Fruit fly (Drosophila melanogaster) whole organism, pupa: Measurements from ENCODE around the gene pr.

Experiments used
- CG10348 ChIP-seq: fragments of 200-800 bp; sonication (Bioruptor generic); IDR thresholded peaks from 2 replicates; pipeline ENCODE4 v1.3.6; 2022; ENCODE audit warnings: missing biosample characterization, missing genetic modification characterization
- CG12605 ChIP-seq: fragments of 200-800 bp; sonication (Bioruptor generic); IDR thresholded peaks from 2 replicates; pipeline ENCODE4 v1.3.6; 2022; ENCODE audit warnings: missing biosample characterization, missing genetic modification characterization
- CG13204 ChIP-seq: fragments of 200-800 bp; sonication (Bioruptor generic); optimal IDR thresholded peaks from 2 replicates; lab custom pipeline; 2018; ENCODE audit warnings: missing biosample characterization, mild to moderate bottlenecking, missing genetic modification characterization, moderate library complexity
- CG14655 ChIP-seq: fragments of 200-800 bp; sonication (Bioruptor generic); optimal IDR thresholded peaks from 3 replicates; lab custom pipeline; 2017; ENCODE audit warnings: mild to moderate bottlenecking, missing biosample characterization, missing genetic modification reagents, missing genetic modification characterization
- CG15710 ChIP-seq: fragments of 200-800 bp; sonication (Bioruptor generic); optimal IDR thresholded peaks from 2 replicates; lab custom pipeline; 2018; ENCODE audit warnings: missing biosample characterization, mild to moderate bottlenecking, missing genetic modification characterization, moderate library complexity
- CG17806 ChIP-seq: fragments of 200-800 bp; sonication (Bioruptor generic); optimal IDR thresholded peaks from 2 replicates; lab custom pipeline; 2018; ENCODE audit warnings: missing biosample characterization, mild to moderate bottlenecking, missing genetic modification characterization, moderate library complexity
- CG32121 ChIP-seq: fragments of 200-800 bp; sonication (Bioruptor generic); IDR thresholded peaks from 2 replicates; pipeline ENCODE4 v1.3.6; 2022; ENCODE audit warnings: missing biosample characterization, missing genetic modification characterization
- CG34367 ChIP-seq: fragments of 200-800 bp; sonication (Bioruptor generic); optimal IDR thresholded peaks from 2 replicates; lab custom pipeline; 2018; ENCODE audit warnings: missing biosample characterization, mild to moderate bottlenecking, missing genetic modification characterization
- CG4496 ChIP-seq: fragments of 200-800 bp; sonication (Bioruptor generic); IDR thresholded peaks from 3 replicates; pipeline ENCODE4 v1.3.6; 2022; ENCODE audit warnings: missing biosample characterization, missing genetic modification characterization
- CG8159 ChIP-seq: fragments of 200-800 bp; sonication (Bioruptor generic); optimal IDR thresholded peaks from 3 replicates; lab custom pipeline; 2018; ENCODE audit warnings: missing biosample characterization, mild to moderate bottlenecking, missing genetic modification characterization, moderate library complexity
- CG8301 ChIP-seq: fragments of 200-800 bp; sonication (Bioruptor generic); optimal IDR thresholded peaks from 2 replicates; lab custom pipeline; 2018; ENCODE audit warnings: missing biosample characterization, mild to moderate bottlenecking, missing genetic modification characterization
- CG9948 ChIP-seq: fragments of 200-800 bp; sonication (Bioruptor generic); optimal IDR thresholded peaks from 2 replicates; lab custom pipeline; 2018; ENCODE audit warnings: missing biosample characterization, mild to moderate bottlenecking, missing genetic modification characterization, moderate library complexity
- D1 ChIP-seq: fragments of 200-800 bp; sonication (Bioruptor generic); optimal IDR thresholded peaks from 2 replicates; lab custom pipeline; 2018; ENCODE audit warnings: missing biosample characterization, mild to moderate bottlenecking, missing genetic modification characterization, moderate library complexity
- EcR ChIP-seq: fragments of 200-800 bp; sonication (Bioruptor generic); optimal IDR thresholded peaks from 3 replicates; lab custom pipeline; 2019; ENCODE audit warnings: missing biosample characterization, missing genetic modification characterization, mild to moderate bottlenecking, moderate library complexity, missing genetic modification reagents
- Ets98B ChIP-seq: fragments of 200-800 bp; sonication (Bioruptor generic); IDR thresholded peaks from 2 replicates; pipeline ENCODE4 v1.3.6; 2022; ENCODE audit warnings: missing biosample characterization, missing genetic modification characterization
- Pif1A ChIP-seq: fragments of 200-800 bp; sonication (Bioruptor generic); optimal IDR thresholded peaks from 3 replicates; lab custom pipeline; 2016; ENCODE audit warnings: missing biosample characterization, missing genetic modification characterization
- Pif1B ChIP-seq: fragments of 200-800 bp; sonication (Bioruptor generic); optimal IDR thresholded peaks from 3 replicates; lab custom pipeline; 2016; ENCODE audit warnings: missing biosample characterization, missing genetic modification characterization
- Snoo ChIP-seq: fragments of 200-800 bp; sonication (Bioruptor generic); optimal IDR thresholded peaks from 3 replicates; lab custom pipeline; 2017; ENCODE audit warnings: missing biosample characterization, mild to moderate bottlenecking, missing genetic modification characterization, inconsistent platforms
- fd96Ca ChIP-seq: fragments of 200-800 bp; sonication (Bioruptor generic); IDR thresholded peaks from 3 replicates; pipeline ENCODE4 v1.3.6; 2022; ENCODE audit warnings: missing biosample characterization, missing genetic modification characterization
- gl ChIP-seq: fragments of 200-800 bp; sonication (Bioruptor generic); optimal IDR thresholded peaks from 2 replicates; lab custom pipeline; 2018; ENCODE audit warnings: missing biosample characterization, mild to moderate bottlenecking, missing genetic modification characterization
- rn ChIP-seq: fragments of 200-800 bp; sonication (Bioruptor generic); IDR thresholded peaks from 2 replicates; pipeline ENCODE4 v1.3.6; 2022; ENCODE audit warnings: missing biosample characterization, missing genetic modification characterization

Gene pr

dm6 chr2L:20080772-20081171, 5.5 kb upstream of the pr start:
- TF ChIP-seq CG34367, result no peak
- TF ChIP-seq CG32121 (GFP tag; lab: Robert Waterston, UW), result 0 out of 2 replicates have a peak, but pooled peaks have one; percentile 14
- peak; percentile 5 for TF ChIP-seq gl (tag; lab: Kevin White, UChicago)
- TF ChIP-seq CG8159 (tag; lab: Kevin White, UChicago), result no peak
- TF ChIP-seq CG4496 (GFP tag; lab: Robert Waterston, UW), result 0 out of 3 replicates have a peak, but pooled peaks have one; percentile 24

- peak; percentile 11 for TF ChIP-seq Pif1A
- no peak for TF ChIP-seq CG8301 (tag; lab: Kevin White, UChicago)
- no peak for TF ChIP-seq CG8159 (tag; lab: Kevin White, UChicago)
- no peak for TF ChIP-seq gl (tag; lab: Kevin White, UChicago)
Observed at dm6 chr2L:20078880-20079279, 3.6 kb upstream of the pr start.

- no peak for TF ChIP-seq CG15710 (tag; lab: Kevin White, UChicago)
- no peak for TF ChIP-seq Snoo
- TF ChIP-seq EcR, result peak; percentile 59
Observed at dm6 chr2L:20077423-20078401, 2.5 kb upstream of the pr start.

dm6 chr2L:20074388-20074787, 870 bp downstream of the pr start:
- no peak for TF ChIP-seq CG12605
- no peak for TF ChIP-seq Ets98B (GFP tag; lab: Robert Waterston, UW)
- no peak for TF ChIP-seq fd96Ca (GFP tag; lab: Robert Waterston, UW)
- no peak for TF ChIP-seq CG9948
- no peak for TF ChIP-seq CG15710 (tag; lab: Kevin White, UChicago)
- TF ChIP-seq CG10348 (GFP tag; lab: Robert Waterston, UW), result no peak
- TF ChIP-seq CG8301 (tag; lab: Kevin White, UChicago), result no peak
- TF ChIP-seq CG14655, result no peak
- no peak for TF ChIP-seq gl (tag; lab: Kevin White, UChicago)
- TF ChIP-seq rn (GFP tag; lab: Robert Waterston, UW), result no peak
- TF ChIP-seq D1, result no peak
- TF ChIP-seq Snoo, result no peak
- no peak for TF ChIP-seq CG32121 (GFP tag; lab: Robert Waterston, UW)
- TF ChIP-seq Pif1A, result no peak
- no peak for TF ChIP-seq CG13204
- no peak for TF ChIP-seq CG17806
- no peak for TF ChIP-seq CG4496 (GFP tag; lab: Robert Waterston, UW)
- no peak for TF ChIP-seq CG34367
- TF ChIP-seq Pif1B (GFP tag; lab: Kevin White, UChicago), result no peak

dm6 chr2L:20072095-20072494, 3.2 kb downstream of the pr start, which contains the start of gene CG10730:
TSS of gene CG10730 (minus strand) at chr2L:20072195.
- no peak for TF ChIP-seq rn (GFP tag; lab: Robert Waterston, UW)
- TF ChIP-seq CG4496 (GFP tag; lab: Robert Waterston, UW), result no peak
- no peak for TF ChIP-seq CG14655
- no peak for TF ChIP-seq CG13204
- TF ChIP-seq CG17806, result no peak
- no peak for TF ChIP-seq CG9948
- no peak for TF ChIP-seq CG32121 (GFP tag; lab: Robert Waterston, UW)
- no peak for TF ChIP-seq CG12605
- TF ChIP-seq CG8159 (tag; lab: Kevin White, UChicago), result no peak
- no peak for TF ChIP-seq gl (tag; lab: Kevin White, UChicago)
- no peak for TF ChIP-seq Snoo
- TF ChIP-seq Pif1B (GFP tag; lab: Kevin White, UChicago), result no peak
- TF ChIP-seq D1, result no peak

dm6 chr2L:20069158-20070016, 5.9 kb downstream of the pr start:
- TF ChIP-seq CG8301 (tag; lab: Kevin White, UChicago) (no peak), CG14655 (no peak), EcR (peak; percentile 87), Snoo (no peak)

dm6 chr2L:20067928-20068327, 7.3 kb downstream of the pr start:
- TF ChIP-seq EcR, result peak; percentile 84
- TF ChIP-seq CG8159 (tag; lab: Kevin White, UChicago), result no peak
- TF ChIP-seq CG8301 (tag; lab: Kevin White, UChicago), result no peak
- no peak for TF ChIP-seq Pif1A
- no peak for TF ChIP-seq gl (tag; lab: Kevin White, UChicago)
